Worm (Caenorhabditis elegans) whole organism, L4 larva: Measurements from ENCODE around the gene ttr-31.

Experiments
- fos-1 ChIP-seq: fragments of 150-350 bp; optimal IDR thresholded peaks from 2 replicates; lab custom pipeline; 2014; ENCODE audit warnings: missing biosample characterization, missing genetic modification characterization
- nhr-77 ChIP-seq: fragments of 150-350 bp; optimal IDR thresholded peaks from 2 replicates; lab custom pipeline; 2014; ENCODE audit warnings: missing biosample characterization, missing genetic modification characterization
- tag-97 ChIP-seq: fragments of 200-800 bp; sonication (Bioruptor generic); IDR thresholded peaks from 2 replicates; pipeline ENCODE4 v1.3.6; 2022; ENCODE audit warnings: missing genetic modification characterization, missing compliant biosample characterization

ce11 chrX:10990855-10991176 is 18.0 kb downstream of the ttr-31 start:
- no peak for TF ChIP-seq tag-97
- no peak for TF ChIP-seq nhr-77 (tag; lab: Kevin White, UChicago)
- no peak for TF ChIP-seq fos-1
